Worm (Caenorhabditis elegans) whole organism, early embryonic: Measurements from ENCODE around the gene F40G9.7.

Experiments
- aly-1 ChIP-seq: sonication (generic microtip); optimal IDR thresholded peaks from 2 replicates; lab custom pipeline; 2016; ENCODE audit warnings: missing genetic modification characterization, missing compliant biosample characterization
- ama-1 ChIP-seq: fragments of 150-350 bp; optimal IDR thresholded peaks from 2 replicates; lab custom pipeline; 2014
- ceh-13 ChIP-seq: fragments of 200-800 bp; sonication (Bioruptor generic); optimal IDR thresholded peaks from 2 replicates; lab custom pipeline; 2018; ENCODE audit warnings: mild to moderate bottlenecking, missing genetic modification characterization, missing compliant biosample characterization
- ceh-36 ChIP-seq: sonication (generic microtip); optimal IDR thresholded peaks from 2 replicates; lab custom pipeline; 2016; ENCODE audit warnings: missing genetic modification characterization, inconsistent platforms, missing compliant biosample characterization
- flt-1 ChIP-seq: fragments of 200-800 bp; sonication (Bioruptor generic); IDR thresholded peaks from 2 replicates; pipeline ENCODE4 v1.3.6; 2022; ENCODE audit warnings: missing genetic modification characterization, missing compliant biosample characterization
- hmbx-1 ChIP-seq: sonication (generic microtip); optimal IDR thresholded peaks from 2 replicates; lab custom pipeline; 2016; ENCODE audit warnings: mild to moderate bottlenecking, missing genetic modification characterization, missing compliant biosample characterization
- pes-1 ChIP-seq: fragments of 200-800 bp; sonication (Bioruptor generic); IDR thresholded peaks from 2 replicates; pipeline ENCODE4 v1.3.6; 2022; ENCODE audit warnings: missing genetic modification reagents, missing genetic modification characterization, missing compliant biosample characterization
- scrt-1 ChIP-seq: fragments of 200-800 bp; sonication (Bioruptor generic); IDR thresholded peaks from 2 replicates; pipeline ENCODE4 v1.3.6; 2022; ENCODE audit warnings: missing genetic modification characterization, missing compliant biosample characterization
- sea-1 ChIP-seq: fragments of 200-800 bp; sonication (Bioruptor generic); conservative IDR thresholded peaks from 2 replicates; pipeline ENCODE4 v1.3.6; 2022; ENCODE audit warnings: missing genetic modification characterization, missing compliant biosample characterization
- tbx-11 ChIP-seq: fragments of 200-800 bp; sonication (Bioruptor generic); IDR thresholded peaks from 2 replicates; pipeline ENCODE4 v1.3.6; 2022; ENCODE audit warnings: missing genetic modification characterization, missing compliant biosample characterization
- tbx-37 ChIP-seq: fragments of 200-800 bp; sonication (Bioruptor generic); conservative IDR thresholded peaks from 2 replicates; pipeline ENCODE4 v1.3.6; 2022; ENCODE audit warnings: missing genetic modification reagents, missing genetic modification characterization, missing compliant biosample characterization
- tra-4 ChIP-seq: sonication (generic microtip); optimal IDR thresholded peaks from 2 replicates; lab custom pipeline; 2017; ENCODE audit warnings: missing genetic modification characterization, missing compliant biosample characterization

- no peak for TF ChIP-seq ama-1 (lab: Kevin White, UChicago)
- no peak for TF ChIP-seq tbx-37 (GFP tag; lab: Robert Waterston, UW)
- no peak for TF ChIP-seq tbx-11 (GFP tag; lab: Robert Waterston, UW)
- no peak for TF ChIP-seq aly-1 (tag; lab: Kevin White, UChicago)
- no peak for TF ChIP-seq sea-1 (GFP tag; lab: Robert Waterston, UW)
- TF ChIP-seq ceh-13 (GFP tag; lab: Kevin White, UChicago): no peak
- no peak for TF ChIP-seq tra-4 (tag; lab: Kevin White, UChicago)
- TF ChIP-seq scrt-1 (GFP tag; lab: Robert Waterston, UW): no peak
- no peak for TF ChIP-seq pes-1 (GFP tag; lab: Robert Waterston, UW)
- no peak for TF ChIP-seq ceh-36 (tag; lab: Kevin White, UChicago)
- TF ChIP-seq hmbx-1 (tag; lab: Kevin White, UChicago): no peak
- no peak for TF ChIP-seq flt-1 (GFP tag; lab: Robert Waterston, UW)
Observed at ce11 chrIII:208793-209694, 43.6 kb downstream of the F40G9.7 start.
